Worm (Caenorhabditis elegans) whole organism, L4/young adult: ENCODE data around the gene K09D9.3.

Source experiments
- W03F9.2 ChIP-seq: fragments of 150-350 bp; optimal IDR thresholded peaks from 2 replicates; lab custom pipeline; 2014; ENCODE audit warnings: missing biosample characterization, missing genetic modification characterization
- dao-5 ChIP-seq: sonication (generic microtip); optimal IDR thresholded peaks from 2 replicates; lab custom pipeline; 2016; ENCODE audit warnings: missing genotype, missing genetic modification characterization, moderate library complexity, missing compliant biosample characterization
- him-1 ChIP-seq: sonication (generic microtip); optimal IDR thresholded peaks from 2 replicates; lab custom pipeline; 2016; ENCODE audit warnings: missing genotype, missing genetic modification reagents, missing genetic modification characterization, missing compliant biosample characterization

DNA sequence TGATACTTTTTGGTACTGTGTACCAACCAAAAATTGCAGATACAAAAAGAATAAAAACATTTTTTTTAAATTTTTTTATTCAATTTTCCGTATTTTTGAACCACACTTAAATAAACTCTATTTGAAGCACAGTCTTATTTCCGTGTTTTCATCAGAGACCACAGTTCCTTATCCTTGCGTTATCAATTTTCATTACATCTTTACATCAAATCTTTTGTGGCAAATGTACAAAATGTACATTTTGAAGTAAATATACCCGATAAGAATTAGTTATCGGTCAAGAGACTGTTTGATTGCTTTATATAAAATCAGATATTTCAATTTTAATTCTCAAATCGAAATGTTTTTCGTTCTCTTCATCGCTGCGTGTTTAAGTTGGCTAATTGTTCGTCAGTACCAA is 3.0 kb downstream of the K09D9.3 start, which contains the start of gene cyp-35A3:
- TF ChIP-seq him-1 (no peak), dao-5 (tag; lab: Kevin White, UChicago) (no peak), W03F9.2 (tag; lab: Kevin White, UChicago) (no peak)
